Fruit fly (Drosophila melanogaster): ENCODE measurements around the gene Alp11.

Alp11 gene

dm6 chrX:15539856-15540488 is 47.6 kb upstream of the Alp11 start (continued):
- peak; percentile 11 for TF ChIP-seq CG10979 (tag; optimal IDR thresholded peaks at IDR 0.05)
- TF ChIP-seq Ssrp (tag; optimal IDR thresholded peaks at IDR 0.05) = no peak
- no peak for TF ChIP-seq sd (tag; optimal IDR thresholded peaks at IDR 0.05)
- TF ChIP-seq Hr39 (optimal IDR thresholded peaks at IDR 0.05) = no peak
- TF ChIP-seq Xrp1 (GFP tag; IDR thresholded peaks at IDR 0.05) = no peak
- TF ChIP-seq dati (GFP tag; IDR thresholded peaks at IDR 0.05) = no peak
- TF ChIP-seq gem (tag; optimal IDR thresholded peaks at IDR 0.05) = peak; percentile 29
- peak; percentile 9 for TF ChIP-seq CG2678 (tag; optimal IDR thresholded peaks at IDR 0.05)
- TF ChIP-seq Drgx (GFP tag; IDR thresholded peaks at IDR 0.05) = no peak
- no peak for TF ChIP-seq Nf-YA (GFP tag; IDR thresholded peaks at IDR 0.05)
- TF ChIP-seq Hr3 (GFP tag; optimal IDR thresholded peaks at IDR 0.05) = no peak
- peak; percentile 13 for TF ChIP-seq CG2712 (tag; optimal IDR thresholded peaks at IDR 0.05)
- no peak for TF ChIP-seq fd64A (GFP tag; optimal IDR thresholded peaks at IDR 0.05)
- TF ChIP-seq CG2120 (GFP tag; optimal IDR thresholded peaks at IDR 0.05) = no peak
- no peak for TF ChIP-seq btn (GFP tag; optimal IDR thresholded peaks at IDR 0.05)
- TF ChIP-seq maf-S (GFP tag; optimal IDR thresholded peaks at IDR 0.05) = no peak
- TF ChIP-seq phol (tag; optimal IDR thresholded peaks at IDR 0.05) = peak; percentile 11
- TF ChIP-seq CG7357 (GFP tag; IDR thresholded peaks at IDR 0.05) = no peak
- no peak for TF ChIP-seq Atf3 (GFP tag; optimal IDR thresholded peaks at IDR 0.05)
- TF ChIP-seq fd96Cb (tag; optimal IDR thresholded peaks at IDR 0.05) = no peak
- no peak for TF ChIP-seq Camta (GFP tag; optimal IDR thresholded peaks at IDR 0.05)
- TF ChIP-seq ewg (GFP tag; optimal IDR thresholded peaks at IDR 0.05) = no peak
- no peak for TF ChIP-seq chn (GFP tag; optimal IDR thresholded peaks at IDR 0.05)
- no peak for TF ChIP-seq dan (GFP tag; IDR thresholded peaks at IDR 0.05)
- no peak for TF ChIP-seq ftz-f1 (GFP tag; optimal IDR thresholded peaks at IDR 0.05)
- TF ChIP-seq unc-4 (GFP tag; IDR thresholded peaks at IDR 0.05; ENCODE audit: partially characterized antibody) = no peak
- no peak for TF ChIP-seq Jarid2 (GFP tag; optimal IDR thresholded peaks at IDR 0.05)
- peak; percentile 37; the same call in 1 of the 2 replicates for TF ChIP-seq CG31441 (GFP tag; IDR thresholded peaks at IDR 0.05)
- no peak for TF ChIP-seq ind (GFP tag; optimal IDR thresholded peaks at IDR 0.05)
- no peak for TF ChIP-seq Trl (optimal IDR thresholded peaks at IDR 0.05)
- no peak for TF ChIP-seq Trl (GFP tag; optimal IDR thresholded peaks at IDR 0.05)
- no peak for TF ChIP-seq Atf6 (GFP tag; IDR thresholded peaks at IDR 0.05)
- no peak for TF ChIP-seq Opbp (GFP tag; IDR thresholded peaks at IDR 0.05; ENCODE audit: partially characterized antibody)
- TF ChIP-seq CG10321 (GFP tag; IDR thresholded peaks at IDR 0.05) = no peak
- TF ChIP-seq CG6272 (GFP tag; IDR thresholded peaks at IDR 0.05) = no peak
- TF ChIP-seq CG4360 (GFP tag; IDR thresholded peaks at IDR 0.05) = no peak
- TF ChIP-seq CG7556 (GFP tag; optimal IDR thresholded peaks at IDR 0.05) = no peak
- no peak for TF ChIP-seq HLH3B (GFP tag; IDR thresholded peaks at IDR 0.05)
- no peak for TF ChIP-seq peb (GFP tag; IDR thresholded peaks at IDR 0.05)
- no peak for TF ChIP-seq CG11085 (GFP tag; IDR thresholded peaks at IDR 0.05)
- TF ChIP-seq Elba2 (GFP tag; optimal IDR thresholded peaks at IDR 0.05) = no peak
- TF ChIP-seq CG11504 (tag; optimal IDR thresholded peaks at IDR 0.05) = peak; percentile 21
- TF ChIP-seq CG32532 (GFP tag; IDR thresholded peaks at IDR 0.05) = no peak
- peak; percentile 40 for TF ChIP-seq CG7839 (tag; optimal IDR thresholded peaks at IDR 0.05)
- no peak for TF ChIP-seq tna (GFP tag; IDR thresholded peaks at IDR 0.05; ENCODE audit: partially characterized antibody)
- no peak for TF ChIP-seq sqz (GFP tag; optimal IDR thresholded peaks at IDR 0.05)
- TF ChIP-seq gsb-n (tag; optimal IDR thresholded peaks at IDR 0.05) = no peak
- TF ChIP-seq CG17829 (tag; optimal IDR thresholded peaks at IDR 0.05) = no peak
- no peak for TF ChIP-seq NfI (GFP tag; optimal IDR thresholded peaks at IDR 0.05)
- TF ChIP-seq CG30403 (GFP tag; optimal IDR thresholded peaks at IDR 0.05) = no peak
- TF ChIP-seq chinmo (GFP tag; IDR thresholded peaks at IDR 0.05; ENCODE audit: partially characterized antibody) = no peak
- no peak for TF ChIP-seq CG1603 (tag; optimal IDR thresholded peaks at IDR 0.05)

All from whole organism, embryonic.